Fruit fly (Drosophila melanogaster) S2 (cell line): Measurements from ENCODE around the gene EMC5.

ENCODE experiments used
- CG8478 ChIP-seq: fragments of >200 bp; optimal IDR thresholded peaks from 2 replicates; lab custom pipeline; 2018
- CTCF ChIP-seq, 2 experiments: fragments of >200 bp; optimal IDR thresholded peaks; 2 replicates each; lab custom pipeline; 2018

DNA sequence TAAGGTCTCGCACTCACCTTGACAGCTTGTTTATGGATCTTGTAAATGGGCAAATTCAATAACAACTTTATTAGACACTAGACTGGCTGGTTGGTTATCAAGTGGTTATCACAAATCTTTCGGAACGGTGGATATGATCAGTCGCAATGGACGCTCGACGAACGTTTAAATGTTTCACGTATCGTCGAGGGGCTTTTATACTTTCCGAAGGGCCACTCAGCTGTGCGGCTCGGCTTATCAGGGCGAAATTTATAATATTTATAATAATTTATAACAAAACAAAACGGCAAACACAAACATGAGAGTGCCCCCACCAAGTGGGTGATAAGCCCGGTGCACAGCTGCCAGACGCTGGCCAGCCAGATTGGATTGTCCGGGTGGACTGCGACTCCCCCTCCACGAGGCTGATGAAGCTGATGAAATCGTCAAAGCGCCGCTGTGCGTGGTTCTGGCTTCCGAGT lies 33.2 kb upstream of the EMC5 start, which contains the start of gene CG10621:
- TF ChIP-seq CG8478 (lab: Kevin White, UChicago), result no peak
- no peak for TF ChIP-seq CTCF (optimal IDR thresholded peaks at IDR 0.05; lab: Kevin White, UChicago)
